Fruit fly (Drosophila melanogaster) whole organism, embryonic: ENCODE results near the gene CG4660.

ENCODE experiments used
- Atf6 ChIP-seq: fragments of 200-800 bp; sonication (Bioruptor generic); IDR thresholded peaks from 2 replicates; pipeline ENCODE4 v1.3.6; 2022; ENCODE audit warnings: missing biosample characterization, missing genetic modification characterization
- Awh ChIP-seq: fragments of 200-800 bp; sonication (Bioruptor generic); IDR thresholded peaks from 2 replicates; pipeline ENCODE4, ENCODE4 v1.3.6; 2022; ENCODE audit warnings: missing biosample characterization, missing genetic modification characterization
- C15 ChIP-seq: fragments of 200-800 bp; sonication (Bioruptor generic); IDR thresholded peaks from 3 replicates; pipeline ENCODE4 v1.3.6; 2022; ENCODE audit warnings: missing biosample characterization, missing genetic modification characterization
- CG10462 ChIP-seq: fragments of 200-800 bp; sonication (Bioruptor generic); optimal IDR thresholded peaks from 2 replicates; lab custom pipeline; 2016; ENCODE audit warnings: missing biosample characterization, missing genetic modification characterization
- CG10565 ChIP-seq: fragments of 200-800 bp; sonication (Bioruptor generic); optimal IDR thresholded peaks from 3 replicates; lab custom pipeline; 2016; ENCODE audit warnings: missing biosample characterization, mild to moderate bottlenecking, missing genetic modification characterization
- CG12942 ChIP-seq: fragments of 200-800 bp; sonication (Bioruptor generic); optimal IDR thresholded peaks from 3 replicates; lab custom pipeline; 2016; ENCODE audit warnings: missing biosample characterization, missing genetic modification characterization
- CG16779 ChIP-seq: fragments of 200-800 bp; sonication (Bioruptor generic); IDR thresholded peaks from 2 replicates; pipeline ENCODE4 v1.3.6; 2022; ENCODE audit warnings: missing biosample characterization, missing genetic modification characterization
- CG16813 ChIP-seq: fragments of 200-800 bp; sonication (Bioruptor generic); IDR thresholded peaks from 3 replicates; pipeline ENCODE4 v1.3.6; 2022; ENCODE audit warnings: missing biosample characterization, missing genetic modification characterization; ENCODE audit not compliant: partially characterized antibody
- CG17912 ChIP-seq: fragments of 200-800 bp; sonication (Bioruptor generic); optimal IDR thresholded peaks from 2 replicates; lab custom pipeline; 2018; ENCODE audit warnings: missing biosample characterization, mild to moderate bottlenecking, missing genetic modification characterization
- CG18599 ChIP-seq: fragments of 200-800 bp; sonication (Bioruptor generic); optimal IDR thresholded peaks from 3 replicates; lab custom pipeline; 2017; ENCODE audit warnings: missing biosample characterization, missing genetic modification characterization, mild to moderate bottlenecking, moderate library complexity, missing genetic modification reagents
- CG30431 ChIP-seq: fragments of 200-800 bp; sonication (Bioruptor generic); optimal IDR thresholded peaks from 2 replicates; lab custom pipeline; 2017; ENCODE audit warnings: missing biosample characterization, missing genetic modification characterization
- CG31365 ChIP-seq: fragments of 200-800 bp; sonication (Bioruptor generic); optimal IDR thresholded peaks from 2 replicates; lab custom pipeline; 2018; ENCODE audit warnings: missing biosample characterization, mild to moderate bottlenecking, missing genetic modification characterization
- CG31388 ChIP-seq: fragments of 200-800 bp; sonication (Bioruptor generic); optimal IDR thresholded peaks from 2 replicates; lab custom pipeline; 2016; ENCODE audit warnings: missing biosample characterization, missing genetic modification characterization
- CG32532 ChIP-seq: fragments of 200-800 bp; sonication (Bioruptor generic); IDR thresholded peaks from 2 replicates; pipeline ENCODE4 v1.3.6; 2022; ENCODE audit warnings: missing biosample characterization, missing genetic modification characterization
- CG34422 ChIP-seq: fragments of 200-800 bp; sonication (Bioruptor generic); IDR thresholded peaks from 3 replicates; pipeline ENCODE4 v1.3.6; 2022; ENCODE audit warnings: missing biosample characterization, missing genetic modification characterization
- CG4854 ChIP-seq: fragments of 200-800 bp; sonication (Bioruptor generic); optimal IDR thresholded peaks from 2 replicates; lab custom pipeline; 2016; ENCODE audit warnings: missing biosample characterization, missing genetic modification characterization, inconsistent platforms
- CG6654 ChIP-seq: fragments of 200-800 bp; sonication (Bioruptor generic); optimal IDR thresholded peaks from 2 replicates; lab custom pipeline; 2017; ENCODE audit warnings: missing biosample characterization, mild to moderate bottlenecking, missing genetic modification characterization
- CG7271 ChIP-seq: fragments of 200-800 bp; sonication (Bioruptor generic); optimal IDR thresholded peaks from 2 replicates; lab custom pipeline; 2018; ENCODE audit warnings: missing biosample characterization, mild to moderate bottlenecking, missing genetic modification characterization, moderate library complexity
- CG7963 ChIP-seq: fragments of 200-800 bp; sonication (Bioruptor generic); IDR thresholded peaks from 3 replicates; pipeline ENCODE4 v1.3.6; 2022; ENCODE audit warnings: missing biosample characterization, missing genetic modification characterization; ENCODE audit not compliant: partially characterized antibody
- CG8290 ChIP-seq, 3 experiments: fragments of 200-800 bp; sonication (Bioruptor generic); optimal IDR thresholded peaks; 2 replicates each; lab custom pipeline; 2016 to 2019; ENCODE audit warnings: missing biosample characterization in 3 of 3, missing genetic modification characterization in 3 of 3, mild to moderate bottlenecking in 2 of 3, moderate library complexity in 1 of 3
- Camta ChIP-seq: fragments of 200-800 bp; sonication (Bioruptor generic); optimal IDR thresholded peaks from 2 replicates; lab custom pipeline; 2016; ENCODE audit warnings: missing biosample characterization, missing genetic modification characterization
- D19B ChIP-seq: fragments of 200-800 bp; sonication (Bioruptor generic); optimal IDR thresholded peaks from 2 replicates; lab custom pipeline; 2017; ENCODE audit warnings: missing biosample characterization, mild to moderate bottlenecking, missing genetic modification characterization
- Dek ChIP-seq: fragments of 200-800 bp; sonication (Bioruptor generic); optimal IDR thresholded peaks from 3 replicates; lab custom pipeline; 2019; ENCODE audit warnings: missing biosample characterization, mild to moderate bottlenecking, missing genetic modification characterization, moderate library complexity
- GATAe ChIP-seq: fragments of 200-800 bp; sonication (Bioruptor generic); conservative IDR thresholded peaks from 2 replicates; pipeline ENCODE4 v1.3.6; 2022; ENCODE audit warnings: missing biosample characterization, missing genetic modification characterization
- Hand ChIP-seq: fragments of 200-800 bp; sonication (Bioruptor generic); optimal IDR thresholded peaks from 2 replicates; lab custom pipeline; 2017; ENCODE audit warnings: mild to moderate bottlenecking, missing biosample characterization, missing genetic modification reagents, missing genetic modification characterization
- Hmr ChIP-seq: fragments of 200-800 bp; sonication (Bioruptor generic); optimal IDR thresholded peaks from 3 replicates; lab custom pipeline; 2017; ENCODE audit warnings: mild to moderate bottlenecking, missing biosample characterization, missing genetic modification reagents, missing genetic modification characterization
- Max ChIP-seq: fragments of 200-800 bp; sonication (Bioruptor generic); optimal IDR thresholded peaks from 2 replicates; lab custom pipeline; 2016; ENCODE audit warnings: missing biosample characterization, mild to moderate bottlenecking, missing genetic modification characterization
- Oaz ChIP-seq: fragments of 200-800 bp; sonication (Bioruptor generic); IDR thresholded peaks from 2 replicates; pipeline ENCODE4 v1.3.6; 2022; ENCODE audit warnings: missing biosample characterization, missing genetic modification characterization
- Spps ChIP-seq: fragments of 200-800 bp; sonication (Bioruptor generic); optimal IDR thresholded peaks from 2 replicates; lab custom pipeline; 2018; ENCODE audit warnings: missing biosample characterization, mild to moderate bottlenecking, missing genetic modification characterization
- Taf1 ChIP-seq: fragments of 200-800 bp; sonication (Bioruptor generic); IDR thresholded peaks from 2 replicates; pipeline ENCODE4 v1.3.6; 2022; ENCODE audit warnings: missing biosample characterization, missing genetic modification characterization
- ab ChIP-seq: fragments of 200-800 bp; sonication (Bioruptor generic); optimal IDR thresholded peaks from 2 replicates; lab custom pipeline; 2016; ENCODE audit warnings: missing biosample characterization, missing genetic modification characterization
- ara ChIP-seq: fragments of 200-800 bp; sonication (Bioruptor generic); IDR thresholded peaks from 2 replicates; pipeline ENCODE4 v1.3.6; 2022; ENCODE audit warnings: missing biosample characterization, missing genetic modification characterization
- ato ChIP-seq: fragments of 200-800 bp; sonication (Bioruptor generic); IDR thresholded peaks from 2 replicates; pipeline ENCODE4 v1.3.6; 2022; ENCODE audit warnings: missing biosample characterization, missing genetic modification characterization; ENCODE audit not compliant: partially characterized antibody
- bcd ChIP-seq: fragments of 200-800 bp; sonication (Bioruptor generic); optimal IDR thresholded peaks from 2 replicates; lab custom pipeline; 2017; ENCODE audit warnings: missing biosample characterization, mild to moderate bottlenecking, missing genetic modification characterization
- dan ChIP-seq: fragments of 200-800 bp; sonication (Bioruptor generic); IDR thresholded peaks from 2 replicates; pipeline ENCODE4 v1.3.6; 2022; ENCODE audit warnings: missing biosample characterization, missing genetic modification characterization
- dmrt11E ChIP-seq: fragments of 200-800 bp; sonication (Bioruptor generic); optimal IDR thresholded peaks from 3 replicates; lab custom pipeline; 2018; ENCODE audit warnings: missing biosample characterization, mild to moderate bottlenecking, missing genetic modification characterization, moderate library complexity
- dpn ChIP-seq, 2 experiments: fragments of 200-800 bp; sonication (Bioruptor generic); optimal IDR thresholded peaks; 3 replicates each; lab custom pipeline; 2016; ENCODE audit warnings: missing biosample characterization in 2 of 2, missing genetic modification characterization in 2 of 2
- en ChIP-seq: fragments of 200-800 bp; sonication (Bioruptor generic); optimal IDR thresholded peaks from 2 replicates; lab custom pipeline; 2016; ENCODE audit warnings: missing biosample characterization, missing genetic modification characterization
- esg ChIP-seq: fragments of 200-800 bp; sonication (Bioruptor generic); conservative IDR thresholded peaks from 2 replicates; pipeline ENCODE4 v1.3.6; 2022; ENCODE audit warnings: missing biosample characterization, missing genetic modification characterization
- gfzf ChIP-seq: fragments of 200-800 bp; sonication (Bioruptor generic); optimal IDR thresholded peaks from 2 replicates; lab custom pipeline; 2016; ENCODE audit warnings: missing biosample characterization, mild to moderate bottlenecking, missing genetic modification characterization, moderate library complexity
- her ChIP-seq: fragments of 200-800 bp; sonication (Bioruptor generic); optimal IDR thresholded peaks from 2 replicates; lab custom pipeline; 2016; ENCODE audit warnings: missing biosample characterization, missing genetic modification characterization
- hkb ChIP-seq, 2 experiments: fragments of 200-800 bp in 1 of 2; fragments of >200 bp in 1 of 2; sonication (Bioruptor generic) in 1 of 2; IDR thresholded peaks in 1 of 2; optimal IDR thresholded peaks in 1 of 2; 2 replicates each; pipeline versions ENCODE4 v1.3.6 to Lab custom; 2017 to 2022; ENCODE audit warnings: missing biosample characterization in 1 of 2, missing genetic modification characterization in 1 of 2
- kah ChIP-seq: fragments of 200-800 bp; sonication (Bioruptor generic); optimal IDR thresholded peaks from 2 replicates; lab custom pipeline; 2018; ENCODE audit warnings: missing biosample characterization, mild to moderate bottlenecking, missing genetic modification characterization
- luna ChIP-seq: fragments of 200-800 bp; sonication (Bioruptor generic); optimal IDR thresholded peaks from 2 replicates; lab custom pipeline; 2016; ENCODE audit warnings: missing biosample characterization, missing genetic modification characterization
- row ChIP-seq: fragments of 200-800 bp; sonication (Bioruptor generic); IDR thresholded peaks from 3 replicates; pipeline ENCODE4 v1.3.6; 2022; ENCODE audit warnings: missing biosample characterization, missing genetic modification characterization
- sc ChIP-seq, 3 experiments: fragments of >200 bp in 2 of 3; fragments of 200-800 bp in 1 of 3; sonication (Bioruptor generic) in 1 of 3; optimal IDR thresholded peaks; 2 replicates in 2 of 3; 3 replicates in 1 of 3; lab custom pipeline; 2017; ENCODE audit warnings: mild to moderate bottlenecking in 1 of 3, missing biosample characterization in 1 of 3, missing genetic modification characterization in 1 of 3, missing genetic modification reagents in 1 of 3
- seq ChIP-seq: fragments of 200-800 bp; sonication (Bioruptor generic); IDR thresholded peaks from 2 replicates; pipeline ENCODE4 v1.3.6; 2022; ENCODE audit warnings: missing biosample characterization, missing genetic modification characterization
- tgo ChIP-seq: fragments of 200-800 bp; sonication (Bioruptor generic); IDR thresholded peaks from 3 replicates; pipeline ENCODE4 v1.3.6; 2022; ENCODE audit warnings: missing biosample characterization, missing genetic modification characterization

The CG4660 gene

DNA sequence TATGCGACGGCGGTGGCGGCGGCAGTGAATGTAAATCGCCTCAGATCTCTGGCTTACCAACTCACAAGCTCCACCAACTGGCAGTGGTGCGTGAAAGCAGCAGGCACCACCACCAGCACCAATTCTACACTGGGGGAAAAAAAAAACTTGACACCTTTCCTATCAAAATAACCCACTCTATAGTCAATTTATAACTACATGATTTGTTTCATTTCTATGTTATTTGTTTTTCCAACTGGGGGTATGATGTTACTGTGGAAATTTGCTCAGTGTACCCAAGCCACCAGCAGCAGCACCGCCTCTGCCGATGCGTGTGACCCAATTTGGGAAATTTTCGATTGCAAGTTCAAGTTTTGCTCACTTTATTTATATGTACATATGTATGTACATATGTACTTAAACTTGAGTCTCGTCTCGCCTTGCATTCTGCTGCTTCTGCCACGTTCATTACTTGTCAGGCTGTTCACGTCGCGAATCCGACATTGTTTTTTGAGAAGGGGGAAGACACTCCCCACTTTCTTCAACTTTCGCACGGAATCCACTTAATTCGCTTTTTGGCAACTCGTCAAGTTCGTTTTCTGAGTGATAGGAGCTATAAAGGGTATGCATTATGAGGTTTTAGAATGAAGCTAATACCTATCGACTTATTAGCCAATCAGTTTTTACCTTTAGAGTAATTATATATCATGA lies 21.9 kb downstream of the CG4660 start (continued):
- TF ChIP-seq sc (optimal IDR thresholded peaks at IDR 0.05; lab: Kevin White, UChicago): no peak
- TF ChIP-seq sc (GFP tag; optimal IDR thresholded peaks at IDR 0.05; lab: Kevin White, UChicago): no peak
- TF ChIP-seq CG30431 (GFP tag; lab: Kevin White, UChicago): no peak
- peak; percentile 47; the same call in 1 of the 2 replicates for TF ChIP-seq ara (GFP tag; lab: Robert Waterston, UW)
- TF ChIP-seq C15: no peak
- TF ChIP-seq tgo (GFP tag; lab: Robert Waterston, UW): 0 out of 3 replicates have a peak, but pooled peaks have one; percentile 16
- no peak for TF ChIP-seq Atf6 (GFP tag; lab: Robert Waterston, UW)
- no peak for TF ChIP-seq Camta
- no peak for TF ChIP-seq Dek (tag; lab: Kevin White, UChicago)
- no peak for TF ChIP-seq CG4854 (GFP tag; lab: Kevin White, UChicago)
- TF ChIP-seq CG18599 (GFP tag; lab: Kevin White, UChicago): no peak
- no peak for TF ChIP-seq GATAe (GFP tag; lab: Robert Waterston, UW)
- no peak for TF ChIP-seq CG17912
- peak; percentile 37; the same call in 2 of the 3 replicates for TF ChIP-seq row (GFP tag; lab: Robert Waterston, UW)
- TF ChIP-seq seq (GFP tag; lab: Robert Waterston, UW): no peak
- no peak for TF ChIP-seq CG12942 (GFP tag; lab: Kevin White, UChicago)
- TF ChIP-seq CG34422 (GFP tag; lab: Robert Waterston, UW): no peak; the same call in 2 of the 3 replicates
- no peak for TF ChIP-seq CG7271 (tag; lab: Kevin White, UChicago)
- TF ChIP-seq Max (GFP tag; lab: Kevin White, UChicago): no peak
- no peak for TF ChIP-seq CG7963 (GFP tag; lab: Robert Waterston, UW)
- no peak for TF ChIP-seq CG16813 (GFP tag; lab: Robert Waterston, UW)
- peak in 1 of 2 experiments; percentile 21 for TF ChIP-seq dpn (GFP tag; optimal IDR thresholded peaks at IDR 0.05; lab: Kevin White, UChicago)
- TF ChIP-seq dmrt11E: no peak
- no peak for TF ChIP-seq ab
- no peak for TF ChIP-seq CG31365
- no peak for TF ChIP-seq CG6654 (GFP tag; lab: Kevin White, UChicago)
- TF ChIP-seq CG16779 (GFP tag; lab: Robert Waterston, UW): no peak
- no peak for TF ChIP-seq ato (GFP tag; lab: Robert Waterston, UW)
- no peak for TF ChIP-seq CG32532 (GFP tag; lab: Robert Waterston, UW)
- TF ChIP-seq dan (GFP tag; lab: Robert Waterston, UW): no peak
- TF ChIP-seq kah (GFP tag; lab: Kevin White, UChicago): no peak
- no peak for TF ChIP-seq en (GFP tag; lab: Kevin White, UChicago)
- TF ChIP-seq her: no peak
- no peak for TF ChIP-seq hkb (optimal IDR thresholded peaks at IDR 0.05; lab: Kevin White, UChicago)
- TF ChIP-seq hkb (GFP tag; IDR thresholded peaks at IDR 0.05; lab: Robert Waterston, UW): peak; percentile 47; the same call in 1 of the 2 replicates
- no peak for TF ChIP-seq Oaz (GFP tag; lab: Robert Waterston, UW)
- no peak for TF ChIP-seq CG10565
- no peak for TF ChIP-seq CG10462 (GFP tag; lab: Kevin White, UChicago)
- TF ChIP-seq CG8290 (GFP tag; optimal IDR thresholded peaks at IDR 0.05; lab: Kevin White, UChicago): no peak
- no peak for TF ChIP-seq CG8290 (tag; optimal IDR thresholded peaks at IDR 0.05; lab: Kevin White, UChicago)
- no peak for TF ChIP-seq bcd
- peak; percentile 19; the same call in 1 of the 2 replicates for TF ChIP-seq Awh
- no peak for TF ChIP-seq Taf1 (GFP tag; lab: Robert Waterston, UW)
- no peak for TF ChIP-seq gfzf
- TF ChIP-seq luna: no peak
- no peak for TF ChIP-seq Spps (tag; lab: Kevin White, UChicago)
- TF ChIP-seq D19B (GFP tag; lab: Kevin White, UChicago): no peak
- no peak for TF ChIP-seq Hmr
- TF ChIP-seq esg (GFP tag; lab: Robert Waterston, UW): 0 out of 2 replicates have a peak, but pooled peaks have one; percentile 11
- no peak for TF ChIP-seq CG31388
- TF ChIP-seq Hand (GFP tag; lab: Kevin White, UChicago): no peak
